Fruit fly (Drosophila melanogaster): ENCODE measurements around the gene numb.

DNA sequence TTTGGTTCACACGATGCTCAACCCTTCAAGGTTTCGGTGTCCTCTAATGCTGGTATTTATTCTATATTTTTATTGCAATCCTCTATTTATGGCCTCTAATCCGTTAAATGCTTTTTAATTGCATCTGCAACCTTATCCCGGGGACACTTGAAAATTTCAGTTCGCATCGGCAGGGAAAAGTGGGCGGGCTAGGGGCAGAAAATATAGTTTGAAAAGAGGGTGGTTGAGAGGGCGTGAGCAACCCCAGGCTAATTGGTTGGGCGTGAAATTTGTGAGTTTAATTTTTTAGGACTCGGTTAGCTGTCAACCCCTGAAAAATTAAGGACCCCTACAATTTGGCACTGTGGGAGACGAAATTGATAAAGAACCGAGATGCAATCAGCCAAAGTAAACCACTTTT, 8.5 kb downstream of the numb start:
- TF ChIP-seq Dif (GFP tag; optimal IDR thresholded peaks at IDR 0.05; ENCODE audit: partially characterized antibody) (no peak), Rel (GFP tag; optimal IDR thresholded peaks at IDR 0.05) (no peak), Rel (tag; optimal IDR thresholded peaks at IDR 0.05) (no peak), h (GFP tag; optimal IDR thresholded peaks at IDR 0.05) (no peak), brk (GFP tag; optimal IDR thresholded peaks at IDR 0.05) (no peak), psq (GFP tag; optimal IDR thresholded peaks at IDR 0.05) (no peak), OdsH (GFP tag; optimal IDR thresholded peaks at IDR 0.05) (no peak), Abd-B (GFP tag; optimal IDR thresholded peaks at IDR 0.05) (no peak)
